Worm (Caenorhabditis elegans) whole organism, young adult: Measurements from ENCODE around the gene phyh-1.
A peak's percentile ranks its signal among the peaks of the same experiment; 100 is the strongest.

Experiments used
- C06A6.2 ChIP-seq: fragments of 200-800 bp; sonication (Bioruptor generic); conservative IDR thresholded peaks from 2 replicates; pipeline ENCODE4 v1.3.6; 2022; ENCODE audit warnings: missing genetic modification characterization, missing compliant biosample characterization
- C17E4.6 ChIP-seq: fragments of 200-800 bp; sonication (Bioruptor generic); IDR thresholded peaks from 2 replicates; pipeline ENCODE4 v1.3.6; 2022; ENCODE audit warnings: missing genetic modification reagents, missing genetic modification characterization, missing compliant biosample characterization
- D2030.7 ChIP-seq: fragments of 200-800 bp; sonication (Bioruptor generic); IDR thresholded peaks from 2 replicates; pipeline ENCODE4 v1.3.6; 2022; ENCODE audit warnings: missing genetic modification reagents, missing genetic modification characterization, missing compliant biosample characterization
- F57A8.1 ChIP-seq: fragments of 200-800 bp; sonication (Bioruptor generic); optimal IDR thresholded peaks from 2 replicates; lab custom pipeline; 2018; ENCODE audit warnings: mild to moderate bottlenecking, missing genetic modification characterization, moderate library complexity, missing compliant biosample characterization
- F57C9.4 ChIP-seq: sonication (generic microtip); optimal IDR thresholded peaks from 2 replicates; lab custom pipeline; 2017; ENCODE audit warnings: mild to moderate bottlenecking, missing genetic modification characterization, missing compliant biosample characterization
- K12H6.12 ChIP-seq: fragments of 200-800 bp; sonication (Bioruptor generic); optimal IDR thresholded peaks from 2 replicates; lab custom pipeline; 2018; ENCODE audit warnings: mild to moderate bottlenecking, missing genetic modification characterization, missing compliant biosample characterization
- Y56A3A.18 ChIP-seq: fragments of 200-800 bp; sonication (Bioruptor generic); IDR thresholded peaks from 2 replicates; pipeline ENCODE4 v1.3.6; 2022; ENCODE audit warnings: missing genetic modification reagents, missing genetic modification characterization, missing compliant biosample characterization
- aptf-2 ChIP-seq: fragments of 200-800 bp; sonication (Bioruptor generic); conservative IDR thresholded peaks from 2 replicates; pipeline ENCODE4 v1.3.6; 2022; ENCODE audit warnings: missing genetic modification reagents, missing genetic modification characterization, missing compliant biosample characterization
- atf-7 ChIP-seq: sonication (generic microtip); optimal IDR thresholded peaks from 2 replicates; lab custom pipeline; 2017; ENCODE audit warnings: mild to moderate bottlenecking, missing genetic modification characterization, missing compliant biosample characterization
- athp-1 ChIP-seq: sonication (generic microtip); optimal IDR thresholded peaks from 2 replicates; lab custom pipeline; 2017; ENCODE audit warnings: mild to moderate bottlenecking, missing genetic modification characterization, missing compliant biosample characterization
- attf-3 ChIP-seq: fragments of 200-800 bp; sonication (Bioruptor generic); conservative IDR thresholded peaks from 2 replicates; pipeline ENCODE4 v1.3.6; 2022; ENCODE audit warnings: missing genetic modification reagents, missing genetic modification characterization, missing compliant biosample characterization
- attf-5 ChIP-seq: fragments of 200-800 bp; sonication (Bioruptor generic); optimal IDR thresholded peaks from 2 replicates; lab custom pipeline; 2018; ENCODE audit warnings: mild to moderate bottlenecking, missing genetic modification characterization, missing compliant biosample characterization
- ceh-58 ChIP-seq: fragments of 200-800 bp; sonication (Bioruptor generic); IDR thresholded peaks from 2 replicates; pipeline ENCODE4 v1.3.6; 2022; ENCODE audit warnings: missing genetic modification characterization, missing compliant biosample characterization
- chd-7 ChIP-seq: sonication (generic microtip); optimal IDR thresholded peaks from 2 replicates; lab custom pipeline; 2016; ENCODE audit warnings: mild to moderate bottlenecking, missing genetic modification characterization, moderate library complexity, missing compliant biosample characterization
- dox-1 ChIP-seq: fragments of 200-800 bp; sonication (Bioruptor generic); IDR thresholded peaks from 2 replicates; pipeline ENCODE4 v1.3.6; 2022; ENCODE audit warnings: missing genetic modification reagents, missing genetic modification characterization, missing compliant biosample characterization
- dpff-1 ChIP-seq: sonication (generic microtip); optimal IDR thresholded peaks from 2 replicates; lab custom pipeline; 2017; ENCODE audit warnings: mild to moderate bottlenecking, missing genetic modification characterization, missing compliant biosample characterization
- egl-44 ChIP-seq: fragments of 200-800 bp; sonication (Bioruptor generic); IDR thresholded peaks from 2 replicates; pipeline ENCODE4 v1.3.6; 2022; ENCODE audit warnings: missing genetic modification reagents, missing genetic modification characterization, missing compliant biosample characterization
- ets-4 ChIP-seq: fragments of 200-800 bp; sonication (Bioruptor generic); optimal IDR thresholded peaks from 2 replicates; lab custom pipeline; 2018; ENCODE audit warnings: mild to moderate bottlenecking, missing genetic modification characterization, missing compliant biosample characterization
- fkh-3 ChIP-seq: sonication (generic microtip); optimal IDR thresholded peaks from 2 replicates; lab custom pipeline; 2016; ENCODE audit warnings: mild to moderate bottlenecking, missing genetic modification characterization, missing compliant biosample characterization
- him-1 ChIP-seq: sonication (generic microtip); optimal IDR thresholded peaks from 2 replicates; lab custom pipeline; 2016; ENCODE audit warnings: missing genotype, missing genetic modification reagents, missing genetic modification characterization, missing compliant biosample characterization
- hmg-1.2 ChIP-seq: fragments of 200-800 bp; sonication (Bioruptor generic); IDR thresholded peaks from 2 replicates; pipeline ENCODE4 v1.3.6; 2022; ENCODE audit warnings: missing genetic modification reagents, missing genetic modification characterization, missing compliant biosample characterization
- hmg-20 ChIP-seq: fragments of 200-800 bp; sonication (Bioruptor generic); IDR thresholded peaks from 2 replicates; pipeline ENCODE4 v1.3.6; 2022; ENCODE audit warnings: missing genetic modification reagents, missing genetic modification characterization, missing compliant biosample characterization
- let-607 ChIP-seq, 2 experiments: fragments of 200-800 bp in 1 of 2; sonication (Bioruptor generic) in 1 of 2; sonication (generic microtip) in 1 of 2; optimal IDR thresholded peaks; 2 replicates each; lab custom pipeline; 2016 to 2018; ENCODE audit warnings: mild to moderate bottlenecking in 2 of 2, missing compliant biosample characterization in 2 of 2, missing genetic modification characterization in 2 of 2, moderate library complexity in 2 of 2, missing genotype in 1 of 2
- lin-35 ChIP-seq, 3 experiments: fragments of 150-350 bp in 2 of 3; sonication (generic microtip) in 1 of 3; optimal IDR thresholded peaks; 2 replicates each; lab custom pipeline; 2014 to 2018; ENCODE audit warnings: missing biosample characterization in 3 of 3, missing genetic modification characterization in 3 of 3, missing genetic modification reagents in 3 of 3
- lin-40 ChIP-seq: sonication (generic microtip); optimal IDR thresholded peaks from 2 replicates; lab custom pipeline; 2016; ENCODE audit warnings: missing genetic modification characterization, mild to moderate bottlenecking, missing compliant biosample characterization, missing genotype, missing genetic modification reagents
- lin-54 ChIP-seq: fragments of 200-800 bp; sonication (Bioruptor generic); optimal IDR thresholded peaks from 2 replicates; lab custom pipeline; 2018; ENCODE audit warnings: mild to moderate bottlenecking, missing genetic modification characterization, missing compliant biosample characterization
- lsy-27 ChIP-seq: sonication (generic microtip); optimal IDR thresholded peaks from 2 replicates; lab custom pipeline; 2017; ENCODE audit warnings: missing genetic modification characterization, mild to moderate bottlenecking, missing compliant biosample characterization, antibody characterized with exemption, missing genotype, borderline replicate concordance; ENCODE audit not compliant: insufficient read depth
- mcd-1 ChIP-seq: fragments of 200-800 bp; sonication (Bioruptor generic); IDR thresholded peaks from 2 replicates; pipeline ENCODE4 v1.3.6; 2022; ENCODE audit warnings: missing genetic modification reagents, missing genetic modification characterization, missing compliant biosample characterization
- mxl-1 ChIP-seq: sonication (generic microtip); optimal IDR thresholded peaks from 2 replicates; lab custom pipeline; 2016; ENCODE audit warnings: missing genetic modification characterization, missing compliant biosample characterization
- nfya-1 ChIP-seq: sonication (generic microtip); optimal IDR thresholded peaks from 2 replicates; lab custom pipeline; 2017; ENCODE audit warnings: antibody characterized with exemption, missing compliant biosample characterization, missing genetic modification characterization, borderline replicate concordance; ENCODE audit not compliant: insufficient read depth
- nfya-2 ChIP-seq: fragments of 200-800 bp; sonication (Bioruptor generic); IDR thresholded peaks from 2 replicates; pipeline ENCODE4 v1.3.6; 2022; ENCODE audit warnings: missing genetic modification reagents, missing genetic modification characterization, missing compliant biosample characterization
- nhr-80 ChIP-seq: sonication (generic microtip); optimal IDR thresholded peaks from 2 replicates; lab custom pipeline; 2016; ENCODE audit warnings: missing genetic modification characterization, missing compliant biosample characterization
- nhr-90 ChIP-seq: sonication (generic microtip); optimal IDR thresholded peaks from 2 replicates; lab custom pipeline; 2016; ENCODE audit warnings: missing genotype, mild to moderate bottlenecking, missing genetic modification characterization, missing compliant biosample characterization
- rec-8 ChIP-seq, 2 experiments: sonication (generic microtip); optimal IDR thresholded peaks; 2 replicates each; lab custom pipeline; 2016; ENCODE audit warnings: mild to moderate bottlenecking in 2 of 2, missing genetic modification characterization in 2 of 2, missing genetic modification reagents in 2 of 2, missing genotype in 2 of 2, missing biosample characterization in 1 of 2, missing compliant biosample characterization in 1 of 2, moderate library complexity in 1 of 2
- snpc-1.1 ChIP-seq: sonication (generic microtip); optimal IDR thresholded peaks from 2 replicates; lab custom pipeline; 2017; ENCODE audit warnings: missing genetic modification characterization, mild to moderate bottlenecking, missing compliant biosample characterization, antibody characterized with exemption, moderate library complexity, missing genotype, missing genetic modification reagents; ENCODE audit not compliant: insufficient read depth
- snpc-1.3 ChIP-seq: sonication (generic microtip); optimal IDR thresholded peaks from 2 replicates; lab custom pipeline; 2017; ENCODE audit warnings: missing genetic modification characterization, mild to moderate bottlenecking, missing compliant biosample characterization, antibody characterized with exemption, moderate library complexity, missing genotype, missing genetic modification reagents; ENCODE audit not compliant: insufficient read depth
- snpc-3.4 ChIP-seq: sonication (generic microtip); optimal IDR thresholded peaks from 2 replicates; lab custom pipeline; 2017; ENCODE audit warnings: missing genetic modification characterization, mild to moderate bottlenecking, missing compliant biosample characterization, antibody characterized with exemption, moderate library complexity, missing genotype, missing genetic modification reagents
- sptf-2 ChIP-seq: fragments of 200-800 bp; sonication (Bioruptor generic); optimal IDR thresholded peaks from 2 replicates; lab custom pipeline; 2018; ENCODE audit warnings: mild to moderate bottlenecking, missing genetic modification characterization, missing compliant biosample characterization
- tbp1 ChIP-seq: fragments of 200-800 bp; sonication (Bioruptor generic); optimal IDR thresholded peaks from 2 replicates; lab custom pipeline; 2018; ENCODE audit warnings: mild to moderate bottlenecking, missing genetic modification characterization, missing compliant biosample characterization
- tlf-1 ChIP-seq: fragments of 200-800 bp; sonication (Bioruptor generic); optimal IDR thresholded peaks from 2 replicates; lab custom pipeline; 2018; ENCODE audit warnings: mild to moderate bottlenecking, missing genetic modification characterization, missing compliant biosample characterization
- unc-62 ChIP-seq: fragments of 150-350 bp; optimal IDR thresholded peaks from 2 replicates; lab custom pipeline; 2014; ENCODE audit warnings: missing biosample characterization, missing genetic modification reagents, missing genetic modification characterization
- xnd-1 ChIP-seq: sonication (generic microtip); optimal IDR thresholded peaks from 2 replicates; lab custom pipeline; 2016; ENCODE audit warnings: missing genotype, missing genetic modification reagents, missing genetic modification characterization, missing compliant biosample characterization
- zim-3 ChIP-seq: sonication (generic microtip); optimal IDR thresholded peaks from 2 replicates; lab custom pipeline; 2017; ENCODE audit warnings: mild to moderate bottlenecking, missing genetic modification characterization, moderate library complexity, missing compliant biosample characterization
- ztf-18 ChIP-seq: sonication (generic microtip); optimal IDR thresholded peaks from 2 replicates; lab custom pipeline; 2016; ENCODE audit warnings: missing genotype, mild to moderate bottlenecking, missing genetic modification characterization, missing compliant biosample characterization
- ztf-22 ChIP-seq: fragments of 200-800 bp; sonication (Bioruptor generic); optimal IDR thresholded peaks from 2 replicates; lab custom pipeline; 2018; ENCODE audit warnings: mild to moderate bottlenecking, missing genetic modification characterization, moderate library complexity, missing compliant biosample characterization
- ztf-25 ChIP-seq: fragments of 200-800 bp; sonication (Bioruptor generic); IDR thresholded peaks from 2 replicates; pipeline ENCODE4 v1.3.6; 2022; ENCODE audit warnings: missing genetic modification reagents, missing genetic modification characterization, missing compliant biosample characterization

phyh-1 gene

DNA sequence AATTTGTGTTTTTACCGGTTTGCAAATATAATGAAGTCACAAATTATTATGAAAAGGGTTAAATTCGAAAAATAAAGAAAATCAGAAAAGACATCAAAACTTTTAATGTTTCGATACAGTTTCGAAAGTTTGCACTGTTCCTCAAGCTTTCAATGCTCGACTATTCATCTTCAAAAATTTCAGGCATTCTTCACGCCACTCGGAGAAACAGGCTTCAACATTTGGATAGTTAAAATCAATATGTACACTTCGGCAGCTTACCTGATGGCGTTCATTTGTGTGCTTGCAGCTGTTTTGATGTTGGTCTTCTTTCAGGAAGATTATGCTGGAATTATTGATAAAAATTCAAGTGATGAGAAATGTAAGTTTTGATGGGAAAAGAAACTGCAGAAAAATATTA lies 12.0 kb downstream of the phyh-1 start:
- TF ChIP-seq tlf-1 (GFP tag; lab: Kevin White, UChicago) (no peak), chd-7 (tag; lab: Kevin White, UChicago) (no peak), K12H6.12 (tag; lab: Kevin White, UChicago) (no peak), ztf-18 (no peak), zim-3 (tag; lab: Kevin White, UChicago) (no peak), lin-40 (tag; lab: Kevin White, UChicago) (no peak), athp-1 (tag; lab: Kevin White, UChicago) (no peak), ceh-58 (GFP tag; lab: Robert Waterston, UW) (no peak), fkh-3 (tag; lab: Kevin White, UChicago) (no peak), C17E4.6 (GFP tag; lab: Robert Waterston, UW) (no peak), F57A8.1 (GFP tag; lab: Kevin White, UChicago) (no peak)

ce11 chrIV:17245200-17245599 lies 14.0 kb downstream of the phyh-1 start, which contains the start of gene ZK550.2:
TSS of gene ZK550.2 (plus strand) at chrIV:17245584.
- TF ChIP-seq attf-5 (GFP tag; lab: Kevin White, UChicago) (peak; percentile 21), tbp1 (GFP tag; lab: Kevin White, UChicago) (peak; percentile 54), atf-7 (tag; lab: Kevin White, UChicago) (peak; percentile 45), egl-44 (GFP tag; lab: Robert Waterston, UW) (peak; percentile 70; the same call in 1 of the 2 replicates), C06A6.2 (GFP tag; lab: Robert Waterston, UW) (no peak), nfya-2 (no peak), sptf-2 (GFP tag; lab: Kevin White, UChicago) (peak; percentile 13), Y56A3A.18 (GFP tag; lab: Robert Waterston, UW) (0 out of 2 replicates have a peak, but pooled peaks have one; percentile 78), ztf-22 (GFP tag; lab: Kevin White, UChicago) (peak; percentile 63), nhr-90 (tag; lab: Kevin White, UChicago) (peak; percentile 40), F57C9.4 (tag; lab: Kevin White, UChicago) (no peak), ets-4 (GFP tag; lab: Kevin White, UChicago) (peak; percentile 82), unc-62 (GFP tag; lab: Kevin White, UChicago) (peak; percentile 56), nhr-80 (tag; lab: Kevin White, UChicago) (peak; percentile 97), dox-1 (GFP tag; lab: Robert Waterston, UW) (no peak), snpc-1.1 (tag; lab: Kevin White, UChicago) (no peak), snpc-1.3 (tag; lab: Kevin White, UChicago) (no peak), ztf-18 (peak; percentile 23), mcd-1 (0 out of 2 replicates have a peak, but pooled peaks have one; percentile 37), him-1 (no peak), dpff-1 (no peak), lin-54 (peak; percentile 8), snpc-3.4 (tag; lab: Kevin White, UChicago) (no peak), let-607 (tag; optimal IDR thresholded peaks at IDR 0.05; lab: Kevin White, UChicago) (peak in 1 of 2 experiments; percentile 5)

DNA sequence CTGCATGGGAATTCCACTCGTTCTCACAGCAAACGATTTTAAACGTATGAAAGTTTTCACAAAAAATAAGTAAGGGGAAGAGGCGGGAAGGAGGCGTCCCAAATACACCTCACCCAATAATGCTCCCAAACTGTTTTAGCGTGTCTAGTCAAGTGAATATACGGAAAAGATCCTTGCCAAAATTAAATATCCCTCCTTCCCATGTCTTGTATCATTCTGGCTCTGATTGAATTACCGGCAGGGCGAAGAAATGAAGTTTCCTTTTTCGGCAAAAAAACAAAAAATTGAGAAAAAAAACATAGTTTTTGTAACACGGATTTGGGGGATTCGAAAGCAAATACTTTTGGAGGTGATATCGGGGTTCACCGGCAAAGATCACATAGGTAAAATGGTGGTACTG lies 20.3 kb downstream of the phyh-1 start:
- TF ChIP-seq attf-3 (no peak), mxl-1 (tag; lab: Kevin White, UChicago) (no peak), nfya-1 (tag; lab: Kevin White, UChicago) (no peak), lin-35 (GFP tag; optimal IDR thresholded peaks at IDR 0.05; lab: Kevin White, UChicago) (no peak), aptf-2 (GFP tag; lab: Robert Waterston, UW) (no peak), lsy-27 (no peak), ztf-25 (GFP tag; lab: Robert Waterston, UW) (no peak), fkh-3 (tag; lab: Kevin White, UChicago) (no peak), D2030.7 (GFP tag; lab: Robert Waterston, UW) (no peak), rec-8 (tag; optimal IDR thresholded peaks at IDR 0.05; lab: Kevin White, UChicago) (no peak), unc-62 (GFP tag; lab: Kevin White, UChicago) (no peak), xnd-1 (no peak), hmg-1.2 (GFP tag; lab: Robert Waterston, UW) (no peak), atf-7 (tag; lab: Kevin White, UChicago) (no peak), hmg-20 (GFP tag; lab: Robert Waterston, UW) (no peak)
